Worm (Caenorhabditis elegans) whole organism, L3 larva: ENCODE results near the gene aat-6.

Experiments
- R02D3.7 ChIP-seq: fragments of 150-350 bp; optimal IDR thresholded peaks from 2 replicates; lab custom pipeline; 2014; ENCODE audit warnings: missing biosample characterization, missing genetic modification characterization
- ZK546.5 ChIP-seq: sonication (generic microtip); optimal IDR thresholded peaks from 2 replicates; lab custom pipeline; 2017; ENCODE audit warnings: missing biosample characterization, missing genetic modification characterization
- aly-2 ChIP-seq: fragments of 150-350 bp; optimal IDR thresholded peaks from 2 replicates; lab custom pipeline; 2014; ENCODE audit warnings: missing biosample characterization, missing genetic modification characterization
- ama-1 ChIP-seq: fragments of 150-350 bp; optimal IDR thresholded peaks from 2 replicates; lab custom pipeline; 2018
- ceh-16 ChIP-seq: sonication (generic microtip); optimal IDR thresholded peaks from 2 replicates; lab custom pipeline; 2017; ENCODE audit warnings: missing biosample characterization, missing genetic modification characterization
- ceh-9 ChIP-seq: sonication (generic microtip); optimal IDR thresholded peaks from 2 replicates; lab custom pipeline; 2018; ENCODE audit warnings: missing biosample characterization, missing genetic modification characterization
- daf-12 ChIP-seq: fragments of 150-350 bp; optimal IDR thresholded peaks from 2 replicates; lab custom pipeline; 2014; ENCODE audit warnings: missing biosample characterization, missing genetic modification reagents, missing genetic modification characterization
- egl-27 ChIP-seq: sonication (generic microtip); optimal IDR thresholded peaks from 4 replicates; lab custom pipeline; 2017; ENCODE audit warnings: missing biosample characterization, missing genetic modification reagents, missing genetic modification characterization
- egl-5 ChIP-seq: fragments of 150-350 bp; optimal IDR thresholded peaks from 2 replicates; lab custom pipeline; 2017; ENCODE audit warnings: missing biosample characterization, missing genetic modification reagents, missing genetic modification characterization, inconsistent platforms
- elt-1 ChIP-seq: fragments of 150-350 bp; optimal IDR thresholded peaks from 2 replicates; lab custom pipeline; 2014; ENCODE audit warnings: missing biosample characterization, missing genetic modification characterization
- elt-2 ChIP-seq: sonication (generic microtip); optimal IDR thresholded peaks from 2 replicates; lab custom pipeline; 2016; ENCODE audit warnings: missing genetic modification reagents, mild to moderate bottlenecking, missing genetic modification characterization, missing compliant biosample characterization
- eor-1 ChIP-seq, 2 experiments: fragments of 150-350 bp; optimal IDR thresholded peaks; 2 replicates each; lab custom pipeline; 2014 to 2018; ENCODE audit warnings: missing biosample characterization in 2 of 2, missing genetic modification characterization in 2 of 2
- fkh-10 ChIP-seq: sonication (generic microtip); optimal IDR thresholded peaks from 2 replicates; lab custom pipeline; 2017; ENCODE audit warnings: missing biosample characterization, missing genetic modification reagents, missing genetic modification characterization
- fkh-2 ChIP-seq: fragments of 150-350 bp; optimal IDR thresholded peaks from 2 replicates; lab custom pipeline; 2014; ENCODE audit warnings: missing biosample characterization, missing genetic modification reagents, missing genetic modification characterization
- fos-1 ChIP-seq: fragments of 150-350 bp; optimal IDR thresholded peaks from 2 replicates; lab custom pipeline; 2014; ENCODE audit warnings: missing biosample characterization, missing genetic modification characterization
- jun-1 ChIP-seq: fragments of 150-350 bp; optimal IDR thresholded peaks from 2 replicates; lab custom pipeline; 2014; ENCODE audit warnings: missing biosample characterization, missing genetic modification reagents, missing genetic modification characterization
- lin-15B ChIP-seq: fragments of 150-350 bp; optimal IDR thresholded peaks from 2 replicates; lab custom pipeline; 2014; ENCODE audit warnings: missing biosample characterization, missing genetic modification characterization
- lin-39 ChIP-seq: fragments of 150-350 bp; optimal IDR thresholded peaks from 2 replicates; lab custom pipeline; 2018; ENCODE audit warnings: missing biosample characterization, missing genetic modification reagents, missing genetic modification characterization
- lsy-12 ChIP-seq: sonication (generic microtip); optimal IDR thresholded peaks from 2 replicates; lab custom pipeline; 2016; ENCODE audit warnings: mild to moderate bottlenecking, missing genetic modification characterization, missing compliant biosample characterization
- mdl-1 ChIP-seq: fragments of 150-350 bp; optimal IDR thresholded peaks from 2 replicates; lab custom pipeline; 2014; ENCODE audit warnings: missing biosample characterization, missing genetic modification characterization
- mml-1 ChIP-seq: fragments of 150-350 bp; sonication (generic microtip); optimal IDR thresholded peaks from 3 replicates; lab custom pipeline; 2014; ENCODE audit warnings: missing biosample characterization, missing genetic modification characterization
- nfya-1 ChIP-seq: sonication (generic microtip); optimal IDR thresholded peaks from 2 replicates; lab custom pipeline; 2017; ENCODE audit warnings: missing genetic modification characterization, mild to moderate bottlenecking, missing compliant biosample characterization, antibody characterized with exemption, moderate library complexity; ENCODE audit not compliant: insufficient read depth
- nhr-11 ChIP-seq: fragments of 150-350 bp; optimal IDR thresholded peaks from 2 replicates; lab custom pipeline; 2014; ENCODE audit warnings: missing biosample characterization, missing genetic modification characterization
- nhr-12 ChIP-seq: fragments of 150-350 bp; optimal IDR thresholded peaks from 2 replicates; lab custom pipeline; 2014; ENCODE audit warnings: missing biosample characterization, missing genetic modification characterization
- nhr-23 ChIP-seq: fragments of 150-350 bp; optimal IDR thresholded peaks from 2 replicates; lab custom pipeline; 2014; ENCODE audit warnings: missing biosample characterization, missing genetic modification reagents, missing genetic modification characterization
- nhr-237 ChIP-seq: fragments of 150-350 bp; optimal IDR thresholded peaks from 2 replicates; lab custom pipeline; 2014; ENCODE audit warnings: missing biosample characterization, missing genetic modification characterization
- nhr-28 ChIP-seq: fragments of 150-350 bp; optimal IDR thresholded peaks from 2 replicates; lab custom pipeline; 2014; ENCODE audit warnings: missing biosample characterization, missing genetic modification characterization
- nhr-43 ChIP-seq: sonication (generic microtip); optimal IDR thresholded peaks from 2 replicates; lab custom pipeline; 2016; ENCODE audit warnings: mild to moderate bottlenecking, missing genetic modification characterization, missing compliant biosample characterization; ENCODE audit not compliant: poor library complexity, severe bottlenecking
- nhr-67 ChIP-seq: fragments of 150-350 bp; optimal IDR thresholded peaks from 2 replicates; lab custom pipeline; 2014; ENCODE audit warnings: missing biosample characterization, missing genetic modification characterization
- nhr-76 ChIP-seq: fragments of 150-350 bp; sonication (generic microtip); optimal IDR thresholded peaks from 5 replicates; lab custom pipeline; 2014; ENCODE audit warnings: missing biosample characterization, missing genetic modification characterization
- nhr-77 ChIP-seq: fragments of 150-350 bp; optimal IDR thresholded peaks from 2 replicates; lab custom pipeline; 2014; ENCODE audit warnings: missing biosample characterization, missing genetic modification characterization
- pha-4 ChIP-seq: fragments of 150-350 bp; optimal IDR thresholded peaks from 2 replicates; lab custom pipeline; 2014; ENCODE audit warnings: missing biosample characterization, missing genetic modification reagents, missing genetic modification characterization
- pqm-1 ChIP-seq: fragments of 150-350 bp; optimal IDR thresholded peaks from 2 replicates; lab custom pipeline; 2017; ENCODE audit warnings: missing biosample characterization, missing genetic modification characterization, inconsistent platforms
- sea-2 ChIP-seq: fragments of 150-350 bp; sonication (generic microtip); optimal IDR thresholded peaks from 4 replicates; lab custom pipeline; 2014; ENCODE audit warnings: missing biosample characterization, missing genetic modification reagents, missing genetic modification characterization
- skn-1 ChIP-seq: fragments of 150-350 bp; optimal IDR thresholded peaks from 2 replicates; lab custom pipeline; 2014; ENCODE audit warnings: missing biosample characterization, missing genetic modification characterization
- snpc-4 ChIP-seq: fragments of 150-350 bp; optimal IDR thresholded peaks from 2 replicates; lab custom pipeline; 2014; ENCODE audit warnings: missing biosample characterization, missing genetic modification characterization
- unc-62 ChIP-seq: fragments of 150-350 bp; sonication (generic microtip); optimal IDR thresholded peaks from 4 replicates; lab custom pipeline; 2014; ENCODE audit warnings: missing biosample characterization, missing genetic modification reagents, missing genetic modification characterization
- ztf-11 ChIP-seq: fragments of 150-350 bp; optimal IDR thresholded peaks from 2 replicates; lab custom pipeline; 2014; ENCODE audit warnings: missing biosample characterization, missing genetic modification characterization
- ztf-4 ChIP-seq: fragments of 150-350 bp; optimal IDR thresholded peaks from 2 replicates; lab custom pipeline; 2014; ENCODE audit warnings: missing biosample characterization, missing genetic modification characterization

Gene aat-6

DNA sequence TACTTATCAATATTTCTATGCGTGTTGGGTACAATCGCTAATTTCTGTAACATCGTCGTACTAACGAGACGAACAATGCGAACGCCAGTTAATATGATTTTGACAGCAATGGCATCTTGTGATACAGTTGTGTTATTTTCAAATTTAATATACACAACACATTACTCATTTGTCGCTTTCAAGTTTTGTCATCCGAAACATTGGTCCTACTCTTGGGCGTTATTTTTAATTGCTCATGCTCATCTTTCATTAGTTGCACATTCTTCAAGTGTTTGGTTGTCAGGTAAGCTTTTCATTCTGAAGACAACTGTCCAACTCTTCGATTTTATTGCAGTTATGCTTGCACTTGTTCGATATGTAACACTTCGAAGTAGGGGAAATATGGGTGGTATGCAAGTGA is 31.3 kb downstream of the aat-6 start:
- no peak for TF ChIP-seq nfya-1 (tag; lab: Kevin White, UChicago)
- TF ChIP-seq lsy-12 = no peak
- no peak for TF ChIP-seq fkh-10
- TF ChIP-seq nhr-43 (tag; lab: Kevin White, UChicago) = no peak
- no peak for TF ChIP-seq nhr-76 (tag; lab: Kevin White, UChicago)
- no peak for TF ChIP-seq mml-1 (tag; lab: Kevin White, UChicago)
- TF ChIP-seq lin-39 (tag; lab: Kevin White, UChicago) = no peak
- no peak for TF ChIP-seq elt-1 (tag; lab: Kevin White, UChicago)
- TF ChIP-seq nhr-23 = no peak
- TF ChIP-seq eor-1 (tag; optimal IDR thresholded peaks at IDR 0.05; lab: Kevin White, UChicago) = no peak
- no peak for TF ChIP-seq nhr-67
- TF ChIP-seq nhr-77 (tag; lab: Kevin White, UChicago) = no peak
- no peak for TF ChIP-seq daf-12
- no peak for TF ChIP-seq pqm-1 (tag; lab: Kevin White, UChicago)
- no peak for TF ChIP-seq unc-62
- TF ChIP-seq ztf-4 (tag; lab: Kevin White, UChicago) = no peak

DNA sequence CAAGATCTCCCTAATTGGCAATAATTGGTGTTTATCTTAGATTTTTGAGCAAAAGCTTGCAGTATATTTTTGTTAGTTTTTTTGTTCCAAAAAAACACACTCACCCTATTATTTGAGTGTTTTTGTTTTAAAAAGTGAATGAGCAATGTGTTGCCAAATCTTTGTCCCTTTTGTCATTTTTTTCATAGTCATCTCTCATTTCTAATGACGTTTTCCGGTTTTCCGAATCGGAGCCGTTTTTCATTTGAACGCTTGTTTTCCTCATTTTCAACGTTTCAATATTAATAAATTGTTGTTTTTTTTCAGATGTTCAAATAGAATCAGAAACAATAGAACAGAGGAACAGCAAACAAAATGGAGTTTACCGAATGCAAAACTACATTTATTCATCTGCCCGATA is 32.0 kb downstream of the aat-6 start, which contains the start of gene dmsr-1:
TSS of gene dmsr-1 (plus strand) at position 301 of the 400 bp plus-strand sequence.
- no peak for TF ChIP-seq nhr-43 (tag; lab: Kevin White, UChicago)
- no peak for TF ChIP-seq pqm-1 (tag; lab: Kevin White, UChicago)
- TF ChIP-seq eor-1 (tag; optimal IDR thresholded peaks at IDR 0.05; lab: Kevin White, UChicago) = no peak
- no peak for TF ChIP-seq sea-2 (GFP tag; lab: Kevin White, UChicago)
- no peak for TF ChIP-seq elt-2 (tag; lab: Kevin White, UChicago)
- TF ChIP-seq egl-27 (tag; lab: Kevin White, UChicago) = no peak
- no peak for TF ChIP-seq lsy-12
- TF ChIP-seq jun-1 (tag; lab: Kevin White, UChicago) = no peak
- no peak for TF ChIP-seq elt-1 (tag; lab: Kevin White, UChicago)
- no peak for TF ChIP-seq skn-1
- no peak for TF ChIP-seq fkh-10
- no peak for TF ChIP-seq nhr-11 (tag; lab: Kevin White, UChicago)
- no peak for TF ChIP-seq fos-1 (tag; lab: Kevin White, UChicago)
- no peak for TF ChIP-seq mml-1 (tag; lab: Kevin White, UChicago)
- TF ChIP-seq nfya-1 (tag; lab: Kevin White, UChicago) = no peak
- no peak for TF ChIP-seq mdl-1 (tag; lab: Kevin White, UChicago)
- no peak for TF ChIP-seq nhr-67
- no peak for TF ChIP-seq nhr-12 (tag; lab: Kevin White, UChicago)
- TF ChIP-seq pha-4 = no peak
- TF ChIP-seq lin-39 (tag; lab: Kevin White, UChicago) = no peak

DNA sequence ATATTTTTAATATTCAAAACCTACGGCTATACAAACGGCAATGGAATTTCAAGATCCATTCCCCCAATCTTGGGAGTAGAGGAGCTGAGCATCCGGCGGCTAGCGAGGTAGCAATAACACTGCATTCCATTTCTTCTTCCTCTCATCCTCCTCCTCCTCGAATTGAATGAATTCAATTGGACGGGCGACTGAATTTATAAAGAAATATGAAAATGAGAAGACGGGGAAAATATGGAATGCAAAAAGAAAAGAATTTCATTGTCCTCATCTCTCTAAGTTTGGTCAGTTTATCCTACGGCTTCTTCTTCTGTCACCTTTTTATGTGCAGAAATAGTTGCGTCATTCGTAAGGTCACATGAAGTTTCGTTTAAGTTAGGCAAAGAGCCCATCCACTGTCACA is 34.1 kb downstream of the aat-6 start:
- TF ChIP-seq lin-15B (tag; lab: Kevin White, UChicago) = no peak
- no peak for TF ChIP-seq nhr-23
- no peak for TF ChIP-seq egl-27 (tag; lab: Kevin White, UChicago)
- no peak for TF ChIP-seq lin-39 (tag; lab: Kevin White, UChicago)
- TF ChIP-seq ztf-11 = no peak
- TF ChIP-seq nhr-12 (tag; lab: Kevin White, UChicago) = no peak
- TF ChIP-seq ZK546.5 (tag; lab: Kevin White, UChicago) = no peak
- no peak for TF ChIP-seq R02D3.7 (tag; lab: Kevin White, UChicago)
- no peak for TF ChIP-seq nhr-28
- no peak for TF ChIP-seq nhr-67
- no peak for TF ChIP-seq nhr-43 (tag; lab: Kevin White, UChicago)

DNA sequence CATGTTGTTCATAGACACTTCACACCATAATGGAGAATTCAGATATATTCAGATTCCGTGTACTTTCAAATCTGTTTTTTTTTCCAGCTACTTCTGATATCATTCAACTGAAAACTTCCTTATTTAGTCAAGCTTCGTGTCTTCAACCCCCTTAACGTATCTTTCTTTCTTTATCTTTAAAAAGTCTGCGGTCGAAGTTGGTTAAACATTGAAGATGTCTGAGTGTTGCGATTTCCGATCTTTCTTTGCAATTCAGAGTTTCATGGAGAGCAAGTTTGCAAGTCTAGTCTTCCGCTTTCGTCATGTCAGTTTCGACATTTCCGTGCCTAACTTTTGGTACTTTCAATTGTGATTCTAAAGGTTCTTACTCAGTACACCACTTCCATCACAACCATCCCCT is 35.2 kb downstream of the aat-6 start:
- TF ChIP-seq ceh-16 (tag; lab: Kevin White, UChicago) (no peak), ama-1 (lab: Kevin White, UChicago) (no peak), nhr-12 (tag; lab: Kevin White, UChicago) (no peak), egl-5 (tag; lab: Kevin White, UChicago) (no peak), nhr-11 (tag; lab: Kevin White, UChicago) (no peak), pqm-1 (tag; lab: Kevin White, UChicago) (no peak), nhr-77 (tag; lab: Kevin White, UChicago) (no peak), nhr-237 (tag; lab: Kevin White, UChicago) (no peak), mdl-1 (tag; lab: Kevin White, UChicago) (no peak), ztf-4 (tag; lab: Kevin White, UChicago) (no peak), elt-2 (tag; lab: Kevin White, UChicago) (no peak), snpc-4 (tag; lab: Kevin White, UChicago) (no peak), elt-1 (tag; lab: Kevin White, UChicago) (no peak), nfya-1 (tag; lab: Kevin White, UChicago) (no peak), egl-27 (tag; lab: Kevin White, UChicago) (no peak), aly-2 (tag; lab: Kevin White, UChicago) (no peak), ztf-11 (no peak), nhr-67 (no peak), fkh-2 (tag; lab: Kevin White, UChicago) (no peak), ceh-9 (tag; lab: Kevin White, UChicago) (no peak)
